Worm (Caenorhabditis elegans) whole organism, early embryonic: ENCODE data around the gene dec-7.

Experiments
- F13C5.2 ChIP-seq: sonication (generic microtip); optimal IDR thresholded peaks from 2 replicates; lab custom pipeline; 2017; ENCODE audit warnings: mild to moderate bottlenecking, missing genetic modification characterization, inconsistent platforms, missing compliant biosample characterization
- aly-1 ChIP-seq: sonication (generic microtip); optimal IDR thresholded peaks from 2 replicates; lab custom pipeline; 2016; ENCODE audit warnings: missing genetic modification characterization, missing compliant biosample characterization
- ama-1 ChIP-seq: fragments of 150-350 bp; optimal IDR thresholded peaks from 2 replicates; lab custom pipeline; 2014
- ceh-36 ChIP-seq: sonication (generic microtip); optimal IDR thresholded peaks from 2 replicates; lab custom pipeline; 2016; ENCODE audit warnings: missing genetic modification characterization, inconsistent platforms, missing compliant biosample characterization
- flt-1 ChIP-seq: fragments of 200-800 bp; sonication (Bioruptor generic); IDR thresholded peaks from 2 replicates; pipeline ENCODE4 v1.3.6; 2022; ENCODE audit warnings: missing genetic modification characterization, missing compliant biosample characterization
- hmbx-1 ChIP-seq: sonication (generic microtip); optimal IDR thresholded peaks from 2 replicates; lab custom pipeline; 2016; ENCODE audit warnings: mild to moderate bottlenecking, missing genetic modification characterization, missing compliant biosample characterization
- hmg-4 ChIP-seq: fragments of 200-800 bp; sonication (Bioruptor generic); optimal IDR thresholded peaks from 2 replicates; lab custom pipeline; 2018; ENCODE audit warnings: mild to moderate bottlenecking, missing genetic modification characterization, missing compliant biosample characterization
- hnd-1 ChIP-seq: sonication (generic microtip); optimal IDR thresholded peaks from 2 replicates; lab custom pipeline; 2016; ENCODE audit warnings: missing genetic modification characterization, missing compliant biosample characterization
- pes-1 ChIP-seq: fragments of 200-800 bp; sonication (Bioruptor generic); IDR thresholded peaks from 2 replicates; pipeline ENCODE4 v1.3.6; 2022; ENCODE audit warnings: missing genetic modification reagents, missing genetic modification characterization, missing compliant biosample characterization
- scrt-1 ChIP-seq: fragments of 200-800 bp; sonication (Bioruptor generic); IDR thresholded peaks from 2 replicates; pipeline ENCODE4 v1.3.6; 2022; ENCODE audit warnings: missing genetic modification characterization, missing compliant biosample characterization
- tbx-11 ChIP-seq: fragments of 200-800 bp; sonication (Bioruptor generic); IDR thresholded peaks from 2 replicates; pipeline ENCODE4 v1.3.6; 2022; ENCODE audit warnings: missing genetic modification characterization, missing compliant biosample characterization
- tra-4 ChIP-seq: sonication (generic microtip); optimal IDR thresholded peaks from 2 replicates; lab custom pipeline; 2017; ENCODE audit warnings: missing genetic modification characterization, missing compliant biosample characterization

- no peak for TF ChIP-seq ama-1 (lab: Kevin White, UChicago)
- no peak for TF ChIP-seq hmg-4 (GFP tag; lab: Kevin White, UChicago)
- no peak for TF ChIP-seq hnd-1 (tag; lab: Kevin White, UChicago)
- no peak for TF ChIP-seq scrt-1 (GFP tag; lab: Robert Waterston, UW)
- TF ChIP-seq ceh-36 (tag; lab: Kevin White, UChicago), result no peak
- no peak for TF ChIP-seq aly-1 (tag; lab: Kevin White, UChicago)
- TF ChIP-seq hmbx-1 (tag; lab: Kevin White, UChicago), result no peak
- no peak for TF ChIP-seq tra-4 (tag; lab: Kevin White, UChicago)
- no peak for TF ChIP-seq tbx-11 (GFP tag; lab: Robert Waterston, UW)
- no peak for TF ChIP-seq pes-1
- TF ChIP-seq flt-1 (GFP tag; lab: Robert Waterston, UW), result no peak
- TF ChIP-seq F13C5.2 (tag; lab: Kevin White, UChicago), result no peak
Observed at ce11 chrIII:9985542-9985941, 53.3 kb downstream of the dec-7 start.
